Fruit fly (Drosophila melanogaster) whole organism, embryonic: ENCODE results near the gene CG5003.
A peak's percentile ranks its signal among the peaks of the same experiment; 100 is the strongest.

Experiments
- Asciz ChIP-seq: fragments of 200-800 bp; sonication (Bioruptor generic); optimal IDR thresholded peaks from 2 replicates; lab custom pipeline; 2017; ENCODE audit warnings: missing biosample characterization, mild to moderate bottlenecking, missing genetic modification characterization, missing genetic modification reagents
- B-H2 ChIP-seq: fragments of 200-800 bp; sonication (Bioruptor generic); optimal IDR thresholded peaks from 2 replicates; lab custom pipeline; 2018; ENCODE audit warnings: missing biosample characterization, mild to moderate bottlenecking, missing genetic modification characterization
- CG10147 ChIP-seq: fragments of 200-800 bp; sonication (Bioruptor generic); optimal IDR thresholded peaks from 2 replicates; lab custom pipeline; 2019; ENCODE audit warnings: missing biosample characterization, mild to moderate bottlenecking, missing genetic modification characterization, moderate library complexity
- CG11695 ChIP-seq: fragments of 200-800 bp; sonication (Bioruptor generic); IDR thresholded peaks from 3 replicates; pipeline ENCODE4 v1.3.6; 2022; ENCODE audit warnings: missing biosample characterization, missing genetic modification characterization
- CG11696 ChIP-seq: fragments of 200-800 bp; sonication (Bioruptor generic); IDR thresholded peaks from 2 replicates; pipeline ENCODE4 v1.3.6; 2022; ENCODE audit warnings: missing biosample characterization, missing genetic modification characterization
- CG12104 ChIP-seq: fragments of 200-800 bp; sonication (Bioruptor generic); optimal IDR thresholded peaks from 3 replicates; lab custom pipeline; 2016; ENCODE audit warnings: missing biosample characterization, missing genetic modification characterization
- CG13894 ChIP-seq: fragments of 200-800 bp; sonication (Bioruptor generic); optimal IDR thresholded peaks from 3 replicates; lab custom pipeline; 2018; ENCODE audit warnings: missing biosample characterization, mild to moderate bottlenecking, missing genetic modification characterization, moderate library complexity
- CG15269 ChIP-seq: fragments of 200-800 bp; sonication (Bioruptor generic); optimal IDR thresholded peaks from 2 replicates; lab custom pipeline; 2018; ENCODE audit warnings: missing biosample characterization, mild to moderate bottlenecking, missing genetic modification characterization, moderate library complexity
- CG15601 ChIP-seq: fragments of 200-800 bp; sonication (Bioruptor generic); optimal IDR thresholded peaks from 3 replicates; lab custom pipeline; 2019; ENCODE audit warnings: missing biosample characterization, mild to moderate bottlenecking, missing genetic modification characterization, moderate library complexity
- CG16863 ChIP-seq: fragments of 200-800 bp; sonication (Bioruptor generic); optimal IDR thresholded peaks from 3 replicates; lab custom pipeline; 2016; ENCODE audit warnings: missing biosample characterization, missing genetic modification characterization
- CG17385 ChIP-seq: fragments of 200-800 bp; sonication (Bioruptor generic); optimal IDR thresholded peaks from 3 replicates; lab custom pipeline; 2018; ENCODE audit warnings: missing biosample characterization, mild to moderate bottlenecking, missing genetic modification characterization
- CG17568 ChIP-seq: fragments of 200-800 bp; sonication (Bioruptor generic); optimal IDR thresholded peaks from 2 replicates; lab custom pipeline; 2018; ENCODE audit warnings: missing biosample characterization, mild to moderate bottlenecking, missing genetic modification characterization, moderate library complexity
- CG17802 ChIP-seq: fragments of 200-800 bp; sonication (Bioruptor generic); optimal IDR thresholded peaks from 2 replicates; lab custom pipeline; 2018; ENCODE audit warnings: missing biosample characterization, mild to moderate bottlenecking, missing genetic modification characterization, moderate library complexity
- CG18262 ChIP-seq: fragments of 200-800 bp; optimal IDR thresholded peaks from 3 replicates; lab custom pipeline; 2019; ENCODE audit warnings: missing biosample characterization, mild to moderate bottlenecking, missing genetic modification characterization, moderate library complexity
- CG18619 ChIP-seq: fragments of 200-800 bp; sonication (Bioruptor generic); optimal IDR thresholded peaks from 3 replicates; lab custom pipeline; 2017; ENCODE audit warnings: missing biosample characterization, mild to moderate bottlenecking, missing genetic modification characterization
- CG30020 ChIP-seq: fragments of 200-800 bp; optimal IDR thresholded peaks from 2 replicates; lab custom pipeline; 2019; ENCODE audit warnings: missing biosample characterization, mild to moderate bottlenecking, missing genetic modification characterization, moderate library complexity
- CG30431 ChIP-seq: fragments of 200-800 bp; sonication (Bioruptor generic); optimal IDR thresholded peaks from 2 replicates; lab custom pipeline; 2017; ENCODE audit warnings: missing biosample characterization, missing genetic modification characterization
- CG31388 ChIP-seq: fragments of 200-800 bp; sonication (Bioruptor generic); optimal IDR thresholded peaks from 2 replicates; lab custom pipeline; 2016; ENCODE audit warnings: missing biosample characterization, missing genetic modification characterization
- CG31441 ChIP-seq: fragments of 200-800 bp; sonication (Bioruptor generic); IDR thresholded peaks from 2 replicates; pipeline ENCODE4 v1.3.6; 2022; ENCODE audit warnings: missing biosample characterization, missing genetic modification characterization
- CG3726 ChIP-seq: fragments of 200-800 bp; sonication (Bioruptor generic); IDR thresholded peaks from 3 replicates; pipeline ENCODE4, ENCODE4 v1.3.6; 2022; ENCODE audit warnings: missing biosample characterization, missing genetic modification characterization
- CG3838 ChIP-seq: fragments of 200-800 bp; sonication (Bioruptor generic); optimal IDR thresholded peaks from 3 replicates; lab custom pipeline; 2016; ENCODE audit warnings: missing biosample characterization, missing genetic modification characterization
- CG4282 ChIP-seq: fragments of 200-800 bp; sonication (Bioruptor generic); optimal IDR thresholded peaks from 2 replicates; lab custom pipeline; 2016; ENCODE audit warnings: missing biosample characterization, missing genetic modification characterization
- CG6272 ChIP-seq: fragments of 200-800 bp; sonication (Bioruptor generic); IDR thresholded peaks from 2 replicates; pipeline ENCODE4 v1.3.6; 2022; ENCODE audit warnings: missing biosample characterization, missing genetic modification characterization
- CG6654 ChIP-seq: fragments of 200-800 bp; sonication (Bioruptor generic); optimal IDR thresholded peaks from 2 replicates; lab custom pipeline; 2017; ENCODE audit warnings: missing biosample characterization, mild to moderate bottlenecking, missing genetic modification characterization
- CG6683 ChIP-seq: fragments of 200-800 bp; sonication (Bioruptor generic); optimal IDR thresholded peaks from 2 replicates; lab custom pipeline; 2017; ENCODE audit warnings: missing biosample characterization, mild to moderate bottlenecking, missing genetic modification characterization, missing genetic modification reagents
- Deaf1 ChIP-seq: fragments of 200-800 bp; optimal IDR thresholded peaks from 3 replicates; lab custom pipeline; 2019; ENCODE audit warnings: missing biosample characterization, mild to moderate bottlenecking, missing genetic modification characterization, moderate library complexity
- Dek ChIP-seq: fragments of 200-800 bp; sonication (Bioruptor generic); optimal IDR thresholded peaks from 3 replicates; lab custom pipeline; 2019; ENCODE audit warnings: missing biosample characterization, mild to moderate bottlenecking, missing genetic modification characterization, moderate library complexity
- Dll ChIP-seq: fragments of 200-800 bp; sonication (Bioruptor generic); IDR thresholded peaks from 4 replicates; pipeline ENCODE4 v1.3.6; 2022; ENCODE audit warnings: missing biosample characterization, missing genetic modification characterization; ENCODE audit not compliant: partially characterized antibody
- E2f2 ChIP-seq: fragments of 200-800 bp; sonication (Bioruptor generic); IDR thresholded peaks from 2 replicates; pipeline ENCODE4 v1.3.6; 2022; ENCODE audit warnings: missing biosample characterization, missing genetic modification characterization
- HLH3B ChIP-seq: fragments of 200-800 bp; sonication (Bioruptor generic); IDR thresholded peaks from 2 replicates; pipeline ENCODE4 v1.3.6; 2022; ENCODE audit warnings: missing biosample characterization, missing genetic modification characterization
- MBD-R2 ChIP-seq: fragments of 200-800 bp; sonication (Bioruptor generic); IDR thresholded peaks from 2 replicates; pipeline ENCODE4 v1.3.6; 2022; ENCODE audit warnings: missing biosample characterization, missing genetic modification characterization
- Oli ChIP-seq: fragments of 200-800 bp; sonication (Bioruptor generic); optimal IDR thresholded peaks from 2 replicates; lab custom pipeline; 2018; ENCODE audit warnings: missing biosample characterization, mild to moderate bottlenecking, missing genetic modification characterization, moderate library complexity
- Opbp ChIP-seq: fragments of 200-800 bp; sonication (Bioruptor generic); IDR thresholded peaks from 3 replicates; pipeline ENCODE4 v1.3.6; 2022; ENCODE audit warnings: missing biosample characterization, missing genetic modification characterization; ENCODE audit not compliant: partially characterized antibody
- Usf ChIP-seq: fragments of 200-800 bp; sonication (Bioruptor generic); optimal IDR thresholded peaks from 2 replicates; lab custom pipeline; 2017; ENCODE audit warnings: missing genotype, missing biosample characterization, missing genetic modification characterization
- ato ChIP-seq: fragments of 200-800 bp; sonication (Bioruptor generic); IDR thresholded peaks from 2 replicates; pipeline ENCODE4 v1.3.6; 2022; ENCODE audit warnings: missing biosample characterization, missing genetic modification characterization; ENCODE audit not compliant: partially characterized antibody
- az2 ChIP-seq: fragments of 200-800 bp; sonication (Bioruptor generic); optimal IDR thresholded peaks from 3 replicates; lab custom pipeline; 2016; ENCODE audit warnings: missing biosample characterization, missing genetic modification characterization
- ci ChIP-seq: fragments of 200-800 bp; sonication (Bioruptor generic); IDR thresholded peaks from 3 replicates; pipeline ENCODE4 v1.3.6; 2022; ENCODE audit warnings: missing biosample characterization, missing genetic modification characterization
- corto ChIP-seq: fragments of 200-800 bp; sonication (Bioruptor generic); optimal IDR thresholded peaks from 2 replicates; lab custom pipeline; 2016; ENCODE audit warnings: missing biosample characterization, mild to moderate bottlenecking, missing genetic modification characterization, moderate library complexity
- dan ChIP-seq: fragments of 200-800 bp; sonication (Bioruptor generic); IDR thresholded peaks from 2 replicates; pipeline ENCODE4 v1.3.6; 2022; ENCODE audit warnings: missing biosample characterization, missing genetic modification characterization
- dati ChIP-seq: fragments of 200-800 bp; sonication (Bioruptor generic); IDR thresholded peaks from 2 replicates; pipeline ENCODE4 v1.3.6; 2022; ENCODE audit warnings: missing biosample characterization, missing genetic modification characterization
- ham ChIP-seq: fragments of 200-800 bp; sonication (Bioruptor generic); IDR thresholded peaks from 2 replicates; pipeline ENCODE4 v1.3.6; 2022; ENCODE audit warnings: missing biosample characterization, missing genetic modification characterization
- inv ChIP-seq: fragments of 200-800 bp; sonication (Bioruptor generic); IDR thresholded peaks from 2 replicates; pipeline ENCODE4 v1.3.6; 2022; ENCODE audit warnings: missing biosample characterization, missing genetic modification characterization; ENCODE audit not compliant: partially characterized antibody
- lab ChIP-seq: fragments of 200-800 bp; sonication (Bioruptor generic); optimal IDR thresholded peaks from 3 replicates; lab custom pipeline; 2017; ENCODE audit warnings: missing biosample characterization, missing genetic modification characterization, mild to moderate bottlenecking, moderate library complexity, missing genetic modification reagents
- psq ChIP-seq: fragments of 200-800 bp; sonication (Bioruptor generic); optimal IDR thresholded peaks from 2 replicates; lab custom pipeline; 2017; ENCODE audit warnings: missing biosample characterization, missing genetic modification characterization
- ranshi ChIP-seq: fragments of 200-800 bp; sonication (Bioruptor generic); IDR thresholded peaks from 2 replicates; pipeline ENCODE4 v1.3.6; 2022; ENCODE audit warnings: missing biosample characterization, missing genetic modification characterization
- run ChIP-seq: fragments of 200-800 bp; sonication (Bioruptor generic); optimal IDR thresholded peaks from 3 replicates; lab custom pipeline; 2018; ENCODE audit warnings: missing biosample characterization, mild to moderate bottlenecking, missing genetic modification characterization
- sd ChIP-seq: fragments of 200-800 bp; sonication (Bioruptor generic); optimal IDR thresholded peaks from 3 replicates; lab custom pipeline; 2018; ENCODE audit warnings: missing biosample characterization, mild to moderate bottlenecking, missing genetic modification characterization, moderate library complexity
- sqz ChIP-seq: fragments of 200-800 bp; sonication (Bioruptor generic); optimal IDR thresholded peaks from 3 replicates; lab custom pipeline; 2018; ENCODE audit warnings: missing biosample characterization, mild to moderate bottlenecking, missing genetic modification characterization
- sr ChIP-seq: fragments of 200-800 bp; sonication (Bioruptor generic); IDR thresholded peaks from 3 replicates; pipeline ENCODE4 v1.3.6; 2022; ENCODE audit warnings: missing biosample characterization, missing genetic modification characterization
- twi ChIP-seq: fragments of 200-800 bp; optimal IDR thresholded peaks from 2 replicates; lab custom pipeline; 2019; ENCODE audit warnings: missing biosample characterization, mild to moderate bottlenecking, missing genetic modification characterization, moderate library complexity

CG5003 gene

dm6 chr3R:27948421-27948906 lies 32.1 kb upstream of the CG5003 start, which contains the start of gene Gp93 (continued):
- TF ChIP-seq CG31441 (GFP tag; lab: Robert Waterston, UW): no peak; the same call in 1 of the 2 replicates
- TF ChIP-seq CG17568 (GFP tag; lab: Kevin White, UChicago): no peak
- TF ChIP-seq Deaf1: no peak
- no peak for TF ChIP-seq dati (GFP tag; lab: Robert Waterston, UW)
- TF ChIP-seq CG3726 (GFP tag; lab: Robert Waterston, UW): no peak
- TF ChIP-seq CG31388 (GFP tag; lab: Kevin White, UChicago): no peak
- TF ChIP-seq ranshi: 0 out of 2 replicates have a peak, but pooled peaks have one; percentile 12
- peak; percentile 49 for TF ChIP-seq HLH3B (GFP tag; lab: Robert Waterston, UW)
- peak; percentile 50; the same call in 1 of the 2 replicates for TF ChIP-seq ato (GFP tag; lab: Robert Waterston, UW)
- TF ChIP-seq lab (GFP tag; lab: Kevin White, UChicago): no peak
- peak; percentile 56; the same call in 1 of the 3 replicates for TF ChIP-seq Opbp (GFP tag; lab: Robert Waterston, UW)
- TF ChIP-seq CG6683: no peak
- TF ChIP-seq E2f2 (GFP tag; lab: Robert Waterston, UW): peak; percentile 46
- TF ChIP-seq twi (tag; lab: Kevin White, UChicago): peak; percentile 31
- peak; percentile 82 for TF ChIP-seq sd (tag; lab: Kevin White, UChicago)
- no peak for TF ChIP-seq CG6654 (GFP tag; lab: Kevin White, UChicago)
- peak; percentile 29 for TF ChIP-seq CG30431 (GFP tag; lab: Kevin White, UChicago)
- no peak for TF ChIP-seq corto (GFP tag; lab: Kevin White, UChicago)
- TF ChIP-seq ci (GFP tag; lab: Robert Waterston, UW): peak; percentile 76; the same call in 2 of the 3 replicates
- peak; percentile 54 for TF ChIP-seq CG18619
- no peak for TF ChIP-seq CG13894 (tag; lab: Kevin White, UChicago)
- no peak for TF ChIP-seq CG15601
- peak; percentile 95 for TF ChIP-seq sqz
- TF ChIP-seq Dll: 0 out of 4 replicates have a peak, but pooled peaks have one; percentile 49
- peak; percentile 40; the same call in 1 of the 2 replicates for TF ChIP-seq CG6272
- no peak for TF ChIP-seq CG3838
- TF ChIP-seq CG12104 (GFP tag; lab: Kevin White, UChicago): no peak
- TF ChIP-seq CG11696 (GFP tag; lab: Robert Waterston, UW): peak; percentile 100
- TF ChIP-seq CG17802 (tag; lab: Kevin White, UChicago): no peak
- TF ChIP-seq run (tag; lab: Kevin White, UChicago): no peak
- TF ChIP-seq CG11695 (GFP tag; lab: Robert Waterston, UW): 0 out of 3 replicates have a peak, but pooled peaks have one; percentile 15
- TF ChIP-seq CG16863: peak; percentile 22
- TF ChIP-seq CG18262 (tag; lab: Kevin White, UChicago): peak; percentile 72
- no peak for TF ChIP-seq Asciz
- peak; percentile 23 for TF ChIP-seq Usf (GFP tag; lab: Kevin White, UChicago)
- TF ChIP-seq Oli (tag; lab: Kevin White, UChicago): peak; percentile 62
- TF ChIP-seq CG30020 (tag; lab: Kevin White, UChicago): peak; percentile 47
- no peak for TF ChIP-seq CG15269 (tag; lab: Kevin White, UChicago)
- no peak for TF ChIP-seq ham
- TF ChIP-seq inv: no peak
- no peak for TF ChIP-seq sr (GFP tag; lab: Robert Waterston, UW)
- no peak for TF ChIP-seq CG4282 (GFP tag; lab: Kevin White, UChicago)
- peak; percentile 18 for TF ChIP-seq Dek (tag; lab: Kevin White, UChicago)
- TF ChIP-seq CG17385: peak; percentile 44
- TF ChIP-seq az2 (GFP tag; lab: Kevin White, UChicago): peak; percentile 66
- TF ChIP-seq dan (GFP tag; lab: Robert Waterston, UW): no peak
- no peak for TF ChIP-seq psq (GFP tag; lab: Kevin White, UChicago)
- TF ChIP-seq CG10147 (GFP tag; lab: Kevin White, UChicago): no peak
- TF ChIP-seq MBD-R2 (GFP tag; lab: Robert Waterston, UW): peak; percentile 48
- TF ChIP-seq B-H2 (GFP tag; lab: Kevin White, UChicago): peak; percentile 22
